Worm (Caenorhabditis elegans) whole organism, young adult: Measurements from ENCODE around the gene B0024.15.

Source experiments
- B0019.2 ChIP-seq: fragments of 200-800 bp; sonication (Bioruptor generic); conservative IDR thresholded peaks from 2 replicates; pipeline ENCODE4 v1.3.6; 2022; ENCODE audit warnings: missing genetic modification reagents, missing genetic modification characterization, missing compliant biosample characterization
- C06A6.2 ChIP-seq: fragments of 200-800 bp; sonication (Bioruptor generic); conservative IDR thresholded peaks from 2 replicates; pipeline ENCODE4 v1.3.6; 2022; ENCODE audit warnings: missing genetic modification characterization, missing compliant biosample characterization
- F22D6.2 ChIP-seq: sonication (generic microtip); optimal IDR thresholded peaks from 2 replicates; lab custom pipeline; 2016; ENCODE audit warnings: mild to moderate bottlenecking, missing genetic modification characterization, missing compliant biosample characterization
- F57A8.1 ChIP-seq: fragments of 200-800 bp; sonication (Bioruptor generic); optimal IDR thresholded peaks from 2 replicates; lab custom pipeline; 2018; ENCODE audit warnings: mild to moderate bottlenecking, missing genetic modification characterization, moderate library complexity, missing compliant biosample characterization
- F57C9.4 ChIP-seq: sonication (generic microtip); optimal IDR thresholded peaks from 2 replicates; lab custom pipeline; 2017; ENCODE audit warnings: mild to moderate bottlenecking, missing genetic modification characterization, missing compliant biosample characterization
- K12H6.12 ChIP-seq: fragments of 200-800 bp; sonication (Bioruptor generic); optimal IDR thresholded peaks from 2 replicates; lab custom pipeline; 2018; ENCODE audit warnings: mild to moderate bottlenecking, missing genetic modification characterization, missing compliant biosample characterization
- T07F8.4 ChIP-seq: sonication (generic microtip); optimal IDR thresholded peaks from 2 replicates; lab custom pipeline; 2016; ENCODE audit warnings: mild to moderate bottlenecking, missing genetic modification characterization, moderate library complexity, missing compliant biosample characterization
- Y53F4B.3 ChIP-seq: fragments of 200-800 bp; sonication (Bioruptor generic); IDR thresholded peaks from 2 replicates; pipeline ENCODE4 v1.3.6; 2022; ENCODE audit warnings: missing genetic modification reagents, missing genetic modification characterization, missing compliant biosample characterization
- Y53G8AR.9 ChIP-seq: fragments of 200-800 bp; sonication (Bioruptor generic); conservative IDR thresholded peaks from 2 replicates; pipeline ENCODE4 v1.3.6; 2022; ENCODE audit warnings: missing genetic modification reagents, missing genetic modification characterization, missing compliant biosample characterization
- akir-1 ChIP-seq: fragments of 200-800 bp; sonication (Bioruptor generic); optimal IDR thresholded peaks from 2 replicates; lab custom pipeline; 2018; ENCODE audit warnings: mild to moderate bottlenecking, missing genetic modification characterization, moderate library complexity, missing compliant biosample characterization
- ama-1 ChIP-seq, 3 experiments: fragments of 150-350 bp in 1 of 3; sonication (generic microtip) in 2 of 3; optimal IDR thresholded peaks; 2 replicates each; lab custom pipeline; 2014 to 2018; ENCODE audit warnings: missing biosample characterization in 2 of 3, missing genetic modification characterization in 2 of 3, missing genetic modification reagents in 2 of 3
- attf-6 ChIP-seq: fragments of 200-800 bp; sonication (Bioruptor generic); IDR thresholded peaks from 2 replicates; pipeline ENCODE4 v1.3.6; 2022; ENCODE audit warnings: missing genetic modification reagents, missing genetic modification characterization, missing compliant biosample characterization
- bed-1 ChIP-seq: fragments of 200-800 bp; sonication (Bioruptor generic); IDR thresholded peaks from 2 replicates; pipeline ENCODE4 v1.3.6; 2022; ENCODE audit warnings: missing genetic modification reagents, missing genetic modification characterization, missing compliant biosample characterization
- ceh-100 ChIP-seq: fragments of 200-800 bp; sonication (Bioruptor generic); IDR thresholded peaks from 2 replicates; pipeline ENCODE4 v1.3.6; 2022; ENCODE audit warnings: missing genetic modification reagents, missing genetic modification characterization, missing compliant biosample characterization
- ceh-40 ChIP-seq: fragments of 200-800 bp; sonication (Bioruptor generic); IDR thresholded peaks from 2 replicates; pipeline ENCODE4 v1.3.6; 2022; ENCODE audit warnings: missing genetic modification characterization, missing compliant biosample characterization
- chd-7 ChIP-seq: sonication (generic microtip); optimal IDR thresholded peaks from 2 replicates; lab custom pipeline; 2016; ENCODE audit warnings: mild to moderate bottlenecking, missing genetic modification characterization, moderate library complexity, missing compliant biosample characterization
- dpl-1 ChIP-seq: fragments of 150-350 bp; optimal IDR thresholded peaks from 2 replicates; lab custom pipeline; 2014; ENCODE audit warnings: missing biosample characterization, missing genetic modification reagents, missing genetic modification characterization
- efl-1 ChIP-seq: fragments of 150-350 bp; optimal IDR thresholded peaks from 2 replicates; lab custom pipeline; 2014; ENCODE audit warnings: missing biosample characterization, missing genetic modification reagents, missing genetic modification characterization
- egl-18 ChIP-seq: fragments of 200-800 bp; sonication (Bioruptor generic); IDR thresholded peaks from 2 replicates; pipeline ENCODE4 v1.3.6; 2022; ENCODE audit warnings: missing genetic modification reagents, missing genetic modification characterization, missing compliant biosample characterization
- hmg-1.2 ChIP-seq: fragments of 200-800 bp; sonication (Bioruptor generic); IDR thresholded peaks from 2 replicates; pipeline ENCODE4 v1.3.6; 2022; ENCODE audit warnings: missing genetic modification reagents, missing genetic modification characterization, missing compliant biosample characterization
- lin-26 ChIP-seq: fragments of 200-800 bp; sonication (Bioruptor generic); IDR thresholded peaks from 2 replicates; pipeline ENCODE4 v1.3.6; 2022; ENCODE audit warnings: missing genetic modification reagents, missing genetic modification characterization, missing compliant biosample characterization
- lin-40 ChIP-seq: sonication (generic microtip); optimal IDR thresholded peaks from 2 replicates; lab custom pipeline; 2016; ENCODE audit warnings: missing genetic modification characterization, mild to moderate bottlenecking, missing compliant biosample characterization, missing genotype, missing genetic modification reagents
- lir-1 ChIP-seq: fragments of 200-800 bp; sonication (Bioruptor generic); conservative IDR thresholded peaks from 2 replicates; pipeline ENCODE4 v1.3.6; 2022; ENCODE audit warnings: missing genetic modification reagents, missing genetic modification characterization, missing compliant biosample characterization
- madf-3 ChIP-seq: fragments of 200-800 bp; sonication (Bioruptor generic); IDR thresholded peaks from 2 replicates; pipeline ENCODE4 v1.3.6; 2022; ENCODE audit warnings: missing genetic modification reagents, missing genetic modification characterization, missing compliant biosample characterization
- madf-6 ChIP-seq: fragments of 200-800 bp; sonication (Bioruptor generic); IDR thresholded peaks from 2 replicates; pipeline ENCODE4 v1.3.6; 2022; ENCODE audit warnings: missing genetic modification reagents, missing genetic modification characterization, missing compliant biosample characterization
- madf-8 ChIP-seq: fragments of 200-800 bp; sonication (Bioruptor generic); conservative IDR thresholded peaks from 2 replicates; pipeline ENCODE4 v1.3.6; 2022; ENCODE audit warnings: missing genetic modification reagents, missing genetic modification characterization, missing compliant biosample characterization
- mel-28 ChIP-seq: sonication (generic microtip); optimal IDR thresholded peaks from 2 replicates; lab custom pipeline; 2016; ENCODE audit warnings: borderline replicate concordance, mild to moderate bottlenecking, missing genetic modification characterization, missing compliant biosample characterization
- mxl-1 ChIP-seq: sonication (generic microtip); optimal IDR thresholded peaks from 2 replicates; lab custom pipeline; 2016; ENCODE audit warnings: missing genetic modification characterization, missing compliant biosample characterization
- nfya-1 ChIP-seq: sonication (generic microtip); optimal IDR thresholded peaks from 2 replicates; lab custom pipeline; 2017; ENCODE audit warnings: antibody characterized with exemption, missing compliant biosample characterization, missing genetic modification characterization, borderline replicate concordance; ENCODE audit not compliant: insufficient read depth
- pha-4 ChIP-seq: fragments of 150-350 bp; sonication (generic microtip); optimal IDR thresholded peaks from 2 replicates; lab custom pipeline; 2014; ENCODE audit warnings: missing biosample characterization, missing genetic modification reagents, missing genetic modification characterization
- sdz-38 ChIP-seq: sonication (generic microtip); optimal IDR thresholded peaks from 2 replicates; lab custom pipeline; 2016; ENCODE audit warnings: missing genotype, missing genetic modification characterization, missing compliant biosample characterization
- snpc-3.4 ChIP-seq: sonication (generic microtip); optimal IDR thresholded peaks from 2 replicates; lab custom pipeline; 2017; ENCODE audit warnings: missing genetic modification characterization, mild to moderate bottlenecking, missing compliant biosample characterization, antibody characterized with exemption, moderate library complexity, missing genotype, missing genetic modification reagents
- somi-1 ChIP-seq: fragments of 200-800 bp; sonication (Bioruptor generic); optimal IDR thresholded peaks from 2 replicates; lab custom pipeline; 2018; ENCODE audit warnings: mild to moderate bottlenecking, missing genetic modification characterization, missing compliant biosample characterization
- sptf-2 ChIP-seq: fragments of 200-800 bp; sonication (Bioruptor generic); optimal IDR thresholded peaks from 2 replicates; lab custom pipeline; 2018; ENCODE audit warnings: mild to moderate bottlenecking, missing genetic modification characterization, missing compliant biosample characterization
- tlf-1 ChIP-seq: fragments of 200-800 bp; sonication (Bioruptor generic); optimal IDR thresholded peaks from 2 replicates; lab custom pipeline; 2018; ENCODE audit warnings: mild to moderate bottlenecking, missing genetic modification characterization, missing compliant biosample characterization
- unc-130 ChIP-seq: sonication (generic microtip); optimal IDR thresholded peaks from 2 replicates; lab custom pipeline; 2016; ENCODE audit warnings: missing genetic modification reagents, missing genetic modification characterization, missing compliant biosample characterization
- xnd-1 ChIP-seq: sonication (generic microtip); optimal IDR thresholded peaks from 2 replicates; lab custom pipeline; 2016; ENCODE audit warnings: missing genotype, missing genetic modification reagents, missing genetic modification characterization, missing compliant biosample characterization
- zfh-2 ChIP-seq: fragments of 200-800 bp; sonication (Bioruptor generic); conservative IDR thresholded peaks from 2 replicates; pipeline ENCODE4 v1.3.6; 2022; ENCODE audit warnings: missing genetic modification reagents, missing genetic modification characterization, missing compliant biosample characterization
- ztf-25 ChIP-seq: fragments of 200-800 bp; sonication (Bioruptor generic); IDR thresholded peaks from 2 replicates; pipeline ENCODE4 v1.3.6; 2022; ENCODE audit warnings: missing genetic modification reagents, missing genetic modification characterization, missing compliant biosample characterization

The B0024.15 gene

DNA sequence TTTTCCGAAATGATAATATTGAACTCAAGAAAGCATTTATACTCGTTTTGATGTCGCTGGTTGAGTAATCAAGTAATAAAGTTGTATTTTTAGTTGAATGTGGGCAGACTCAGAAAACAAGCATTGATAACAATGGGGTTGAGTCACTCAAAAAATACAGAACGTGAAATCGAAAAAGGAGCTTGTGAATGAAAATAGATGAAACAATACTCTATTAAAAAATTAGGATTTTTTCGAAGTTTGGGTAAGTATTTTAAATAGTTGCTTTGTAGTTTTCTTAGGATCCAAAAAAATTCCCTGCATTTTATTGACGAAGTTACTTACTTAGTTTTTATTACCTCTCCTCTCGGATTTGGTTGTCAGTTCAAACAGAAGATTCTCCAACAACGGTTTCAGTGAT is 6.4 kb upstream of the B0024.15 start, which contains the start of gene lys-3:
Gene lys-3, minus strand, starts transcription at position 101 of the 400 bp plus-strand sequence.
- TF ChIP-seq dpl-1 (GFP tag; lab: Kevin White, UChicago) (no peak), F57C9.4 (tag; lab: Kevin White, UChicago) (no peak), ceh-40 (GFP tag; lab: Robert Waterston, UW) (no peak), mxl-1 (tag; lab: Kevin White, UChicago) (no peak), B0019.2 (GFP tag; lab: Robert Waterston, UW) (no peak), unc-130 (GFP tag; lab: Kevin White, UChicago) (no peak), F57A8.1 (no peak), attf-6 (no peak), madf-3 (GFP tag; lab: Robert Waterston, UW) (no peak), xnd-1 (tag; lab: Kevin White, UChicago) (no peak), madf-8 (GFP tag; lab: Robert Waterston, UW) (no peak), ceh-100 (no peak), ama-1 (optimal IDR thresholded peaks at IDR 0.05; lab: Kevin White, UChicago) (no peak), ama-1 (GFP tag; optimal IDR thresholded peaks at IDR 0.05; lab: Kevin White, UChicago) (no peak), zfh-2 (GFP tag; lab: Robert Waterston, UW) (no peak), madf-6 (GFP tag; lab: Robert Waterston, UW) (no peak), lin-40 (tag; lab: Kevin White, UChicago) (no peak), pha-4 (tag; lab: Kevin White, UChicago) (no peak), ztf-25 (GFP tag; lab: Robert Waterston, UW) (no peak), lin-26 (GFP tag; lab: Robert Waterston, UW) (no peak), snpc-3.4 (no peak)

ce11 chrV:10285853-10286252 is 4.0 kb upstream of the B0024.15 start:
- TF ChIP-seq egl-18 (GFP tag; lab: Robert Waterston, UW) (no peak), lin-26 (GFP tag; lab: Robert Waterston, UW) (no peak), K12H6.12 (tag; lab: Kevin White, UChicago) (no peak), efl-1 (no peak), mel-28 (no peak)
- TF ChIP-seq, all 124 proteins: peak for 0

DNA sequence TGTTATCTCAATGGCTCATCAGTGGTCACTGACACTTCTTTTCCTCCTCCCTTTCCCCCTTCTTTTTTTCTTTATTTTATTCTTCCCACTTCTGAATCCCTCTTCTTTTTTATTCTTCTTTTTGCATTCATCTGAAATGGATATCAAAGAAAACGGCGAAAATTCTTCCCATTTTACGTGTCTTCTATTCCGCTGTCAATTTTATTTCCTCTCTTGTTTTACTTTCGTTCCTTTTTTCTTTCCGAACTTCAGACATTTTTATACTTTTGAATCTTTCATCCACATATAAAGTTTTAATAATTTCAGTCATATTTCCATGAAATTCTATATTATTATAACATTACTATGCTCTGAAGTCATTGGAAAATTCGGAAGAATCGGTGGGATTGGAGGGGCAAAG is 2.6 kb upstream of the B0024.15 start, which contains the start of gene B0024.3:
Gene B0024.3, plus strand, starts transcription at position 301 of the 400 bp plus-strand sequence.
- no peak for TF ChIP-seq C06A6.2 (GFP tag; lab: Robert Waterston, UW)
- no peak for TF ChIP-seq F22D6.2
- TF ChIP-seq T07F8.4 (tag; lab: Kevin White, UChicago), result no peak
- TF ChIP-seq bed-1 (GFP tag; lab: Robert Waterston, UW), result no peak
- no peak for TF ChIP-seq Y53G8AR.9 (GFP tag; lab: Robert Waterston, UW)
- no peak for TF ChIP-seq somi-1 (GFP tag; lab: Kevin White, UChicago)
- TF ChIP-seq ztf-25 (GFP tag; lab: Robert Waterston, UW), result no peak
- TF ChIP-seq nfya-1 (tag; lab: Kevin White, UChicago), result no peak
- no peak for TF ChIP-seq chd-7
- TF ChIP-seq lir-1, result no peak
- TF ChIP-seq akir-1, result no peak
- no peak for TF ChIP-seq hmg-1.2
- no peak for TF ChIP-seq sptf-2
- TF ChIP-seq sdz-38 (tag; lab: Kevin White, UChicago), result no peak
- TF ChIP-seq tlf-1 (GFP tag; lab: Kevin White, UChicago), result no peak
- no peak for TF ChIP-seq Y53F4B.3 (GFP tag; lab: Robert Waterston, UW)
